Worm (Caenorhabditis elegans) whole organism, L3 larva: ENCODE results near the gene M153.3.
A peak's percentile ranks its signal among the peaks of the same experiment; 100 is the strongest.

Experiments
- egl-5 ChIP-seq: fragments of 150-350 bp; optimal IDR thresholded peaks from 2 replicates; lab custom pipeline; 2017; ENCODE audit warnings: missing biosample characterization, missing genetic modification reagents, missing genetic modification characterization, inconsistent platforms
- elt-2 ChIP-seq: sonication (generic microtip); optimal IDR thresholded peaks from 2 replicates; lab custom pipeline; 2016; ENCODE audit warnings: missing genetic modification reagents, mild to moderate bottlenecking, missing genetic modification characterization, missing compliant biosample characterization
- nhr-25 ChIP-seq: sonication (generic microtip); optimal IDR thresholded peaks from 2 replicates; lab custom pipeline; 2017; ENCODE audit warnings: missing biosample characterization, missing genetic modification characterization
- pha-4 ChIP-seq: fragments of 150-350 bp; optimal IDR thresholded peaks from 2 replicates; lab custom pipeline; 2014; ENCODE audit warnings: missing biosample characterization, missing genetic modification reagents, missing genetic modification characterization
- pqm-1 ChIP-seq: fragments of 150-350 bp; optimal IDR thresholded peaks from 2 replicates; lab custom pipeline; 2017; ENCODE audit warnings: missing biosample characterization, missing genetic modification characterization, inconsistent platforms

Gene M153.3

ce11 chrX:12188280-12189071, 45.8 kb downstream of the M153.3 start:
- TF ChIP-seq egl-5 (tag; lab: Kevin White, UChicago) (peak; percentile 52), nhr-25 (peak; percentile 9), elt-2 (tag; lab: Kevin White, UChicago) (peak; percentile 15), pqm-1 (tag; lab: Kevin White, UChicago) (peak; percentile 61), pha-4 (tag; lab: Kevin White, UChicago) (no peak)
